Worm (Caenorhabditis elegans) whole organism, midembryonic: Measurements from ENCODE around the gene C09B8.8.

Source experiments
- flt-1 ChIP-seq: fragments of 200-800 bp; sonication (Bioruptor generic); IDR thresholded peaks from 2 replicates; pipeline ENCODE4 v1.3.6; 2022; ENCODE audit warnings: missing genetic modification characterization, missing compliant biosample characterization
- ztf-29 ChIP-seq: fragments of 200-800 bp; sonication (Bioruptor generic); IDR thresholded peaks from 2 replicates; pipeline ENCODE4 v1.3.6; 2022; ENCODE audit warnings: missing genetic modification reagents, missing genetic modification characterization, missing compliant biosample characterization

- TF ChIP-seq flt-1 (no peak), ztf-29 (GFP tag; lab: Robert Waterston, UW) (no peak)
These were observed 13.9 kb upstream of the C09B8.8 start, which contains the start of gene F22F4.4 for ce11 chrX:6001432-6001831.
